In genomic region chr3R:8984602-8985074, dm6 we compare ENCODE assay signal across 4 fruit fly cellular contexts.
TF ChIP-seq lines count a peak whose summit lies in the region.

Gene CG11970 (plus strand): TSS chr3R:8984718.

- peak; percentile 3 for TF ChIP-seq CTCF in whole organism, embryonic (GFP tag; optimal IDR thresholded peaks at IDR 0.05; lab: Kevin White, UChicago)

TF ChIP-seq in whole organism, adult, 20 proteins besides CTCF, POLR2A, EP300 and RAD21:
- TF ChIP-seq ovo (GFP tag; optimal IDR thresholded peaks at IDR 0.05; lab: Kevin White, UChicago) (peak; percentile 12), Crg-1 (GFP tag; optimal IDR thresholded peaks at IDR 0.05; lab: Kevin White, UChicago) (peak; percentile 54), CG11617 (GFP tag; optimal IDR thresholded peaks at IDR 0.05; lab: Kevin White, UChicago) (peak; percentile 80), CG33017 (tag; optimal IDR thresholded peaks at IDR 0.05; lab: Kevin White, UChicago) (peak; percentile 38), CG12768 (GFP tag; optimal IDR thresholded peaks at IDR 0.05; lab: Kevin White, UChicago) (no peak), kay (GFP tag; lab: Kevin White, UChicago; ENCODE audit: borderline replicate concordance) (no peak), cic (GFP tag; optimal IDR thresholded peaks at IDR 0.05; lab: Kevin White, UChicago) (peak; percentile 0), CG7045 (GFP tag; optimal IDR thresholded peaks at IDR 0.05; lab: Kevin White, UChicago) (no peak), pad (GFP tag; optimal IDR thresholded peaks at IDR 0.05; lab: Kevin White, UChicago) (peak; percentile 38), Hr96 (GFP tag; optimal IDR thresholded peaks at IDR 0.05; lab: Kevin White, UChicago) (peak; percentile 70), toe (GFP tag; optimal IDR thresholded peaks at IDR 0.05; lab: Kevin White, UChicago) (peak; percentile 83), Mnt (GFP tag; optimal IDR thresholded peaks at IDR 0.05; lab: Kevin White, UChicago) (peak; percentile 65), bab1 (GFP tag; optimal IDR thresholded peaks at IDR 0.05; lab: Kevin White, UChicago) (peak; percentile 32), CG7101 (tag; optimal IDR thresholded peaks at IDR 0.05; lab: Kevin White, UChicago) (peak; percentile 7), CG5204 (GFP tag; optimal IDR thresholded peaks at IDR 0.05; lab: Kevin White, UChicago) (no peak), cnc (optimal IDR thresholded peaks at IDR 0.05; lab: Kevin White, UChicago) (no peak), CG1620 (GFP tag; optimal IDR thresholded peaks at IDR 0.05; lab: Kevin White, UChicago) (peak; percentile 74), CG14711 (tag; optimal IDR thresholded peaks at IDR 0.05; lab: Kevin White, UChicago) (peak; percentile 11), tj (GFP tag; optimal IDR thresholded peaks at IDR 0.05; lab: Kevin White, UChicago) (no peak), Clk (GFP tag; optimal IDR thresholded peaks at IDR 0.05; lab: Kevin White, UChicago) (peak; percentile 5)

TF ChIP-seq in whole organism, embryonic, 481 proteins besides CTCF, POLR2A, EP300 and RAD21 (continues in another document):
- no peak for TF ChIP-seq Six4 (GFP tag; optimal IDR thresholded peaks at IDR 0.05; lab: Kevin White, UChicago)
- TF ChIP-seq pan (optimal IDR thresholded peaks at IDR 0.05; lab: Kevin White, UChicago): no peak
- TF ChIP-seq pan (GFP tag; optimal IDR thresholded peaks at IDR 0.05 in 1 of 2, IDR thresholded peaks at IDR 0.05 in 1 of 2): no peak
- TF ChIP-seq peb (GFP tag; IDR thresholded peaks at IDR 0.05; lab: Robert Waterston, UW): no peak
- TF ChIP-seq D19A (tag; optimal IDR thresholded peaks at IDR 0.05; lab: Kevin White, UChicago): no peak
- TF ChIP-seq kay (GFP tag; optimal IDR thresholded peaks at IDR 0.05; lab: Kevin White, UChicago): no peak
- peak; percentile 17 for TF ChIP-seq CG10654 (GFP tag; optimal IDR thresholded peaks at IDR 0.05; lab: Kevin White, UChicago)
- TF ChIP-seq sqz (GFP tag; optimal IDR thresholded peaks at IDR 0.05; lab: Kevin White, UChicago): no peak
- TF ChIP-seq pum (GFP tag; optimal IDR thresholded peaks at IDR 0.05; lab: Kevin White, UChicago): peak; percentile 21
- TF ChIP-seq shn (GFP tag; optimal IDR thresholded peaks at IDR 0.05; lab: Kevin White, UChicago): peak; percentile 34
- TF ChIP-seq NfI (GFP tag; optimal IDR thresholded peaks at IDR 0.05; lab: Kevin White, UChicago): peak; percentile 18
- peak; percentile 17 for TF ChIP-seq Atf-2 (GFP tag; optimal IDR thresholded peaks at IDR 0.05; lab: Kevin White, UChicago)
- no peak for TF ChIP-seq CG7987 (GFP tag; optimal IDR thresholded peaks at IDR 0.05; lab: Kevin White, UChicago)
- no peak for TF ChIP-seq toy (GFP tag; IDR thresholded peaks at IDR 0.05; lab: Robert Waterston, UW)
- no peak for TF ChIP-seq ems (GFP tag; optimal IDR thresholded peaks at IDR 0.05; lab: Kevin White, UChicago)
- TF ChIP-seq CG17829 (tag; optimal IDR thresholded peaks at IDR 0.05; lab: Kevin White, UChicago): peak; percentile 26
- TF ChIP-seq CG31365 (tag; optimal IDR thresholded peaks at IDR 0.05; lab: Kevin White, UChicago): no peak
- peak; percentile 9; the same call in 1 of the 2 replicates for TF ChIP-seq lmd (GFP tag; IDR thresholded peaks at IDR 0.05; lab: Robert Waterston, UW)
- TF ChIP-seq Hsf (GFP tag; optimal IDR thresholded peaks at IDR 0.05; lab: Kevin White, UChicago): peak; percentile 34
- no peak for TF ChIP-seq B-H2 (GFP tag; optimal IDR thresholded peaks at IDR 0.05; lab: Kevin White, UChicago)
- no peak for TF ChIP-seq unpg (GFP tag; optimal IDR thresholded peaks at IDR 0.05; lab: Kevin White, UChicago)
- TF ChIP-seq hbn (GFP tag; IDR thresholded peaks at IDR 0.05; lab: Robert Waterston, UW; ENCODE audit: partially characterized antibody): peak; percentile 52
- TF ChIP-seq CG11456 (GFP tag; IDR thresholded peaks at IDR 0.05; lab: Robert Waterston, UW): no peak
- peak in 1 of 3 experiments; percentile 34 for TF ChIP-seq lola (GFP tag; optimal IDR thresholded peaks at IDR 0.05; lab: Kevin White, UChicago)
- no peak for TF ChIP-seq Oli (tag; optimal IDR thresholded peaks at IDR 0.05; lab: Kevin White, UChicago)

TF ChIP-seq in whole organism, prepupa, 60 proteins besides CTCF, POLR2A, EP300 and RAD21 (continues in another document):
- TF ChIP-seq CG6163 (GFP tag; IDR thresholded peaks at IDR 0.05; lab: Robert Waterston, UW) (no peak), topi (GFP tag; optimal IDR thresholded peaks at IDR 0.05; lab: Kevin White, UChicago) (no peak), CG6854 (GFP tag; optimal IDR thresholded peaks at IDR 0.05; lab: Kevin White, UChicago) (peak; percentile 11), CG10631 (GFP tag; optimal IDR thresholded peaks at IDR 0.05; lab: Kevin White, UChicago) (no peak), Lpt (GFP tag; optimal IDR thresholded peaks at IDR 0.05; lab: Kevin White, UChicago) (no peak), Ets96B (tag; optimal IDR thresholded peaks at IDR 0.05; lab: Kevin White, UChicago) (peak; percentile 8), pdm3 (GFP tag; optimal IDR thresholded peaks at IDR 0.05; lab: Kevin White, UChicago) (no peak), CG15336 (GFP tag; IDR thresholded peaks at IDR 0.05; lab: Robert Waterston, UW) (0 out of 2 replicates have a peak, but pooled peaks have one; percentile 22), Sox102F (GFP tag; optimal IDR thresholded peaks at IDR 0.05; lab: Kevin White, UChicago) (no peak), CG4318 (GFP tag; optimal IDR thresholded peaks at IDR 0.05; lab: Kevin White, UChicago) (no peak), Sox14 (GFP tag; optimal IDR thresholded peaks at IDR 0.05; lab: Kevin White, UChicago) (peak; percentile 32), Gug (GFP tag; IDR thresholded peaks at IDR 0.05; lab: Robert Waterston, UW) (no peak), CG8319 (GFP tag; optimal IDR thresholded peaks at IDR 0.05; lab: Kevin White, UChicago) (peak; percentile 11), esn (GFP tag; optimal IDR thresholded peaks at IDR 0.05; lab: Kevin White, UChicago) (peak; percentile 58), Sox15 (GFP tag; optimal IDR thresholded peaks at IDR 0.05; lab: Kevin White, UChicago) (peak; percentile 25), Hr39 (GFP tag; optimal IDR thresholded peaks at IDR 0.05; lab: Kevin White, UChicago) (peak; percentile 61), acj6 (GFP tag; optimal IDR thresholded peaks at IDR 0.05; lab: Kevin White, UChicago) (no peak), CG8119 (GFP tag; IDR thresholded peaks at IDR 0.05; lab: Robert Waterston, UW) (0 out of 3 replicates have a peak, but pooled peaks have one; percentile 21), cyc (GFP tag; optimal IDR thresholded peaks at IDR 0.05; lab: Kevin White, UChicago) (peak; percentile 44), Hr4 (GFP tag; optimal IDR thresholded peaks at IDR 0.05; lab: Kevin White, UChicago) (no peak), salr (GFP tag; optimal IDR thresholded peaks at IDR 0.05; lab: Kevin White, UChicago) (no peak), lz (GFP tag; optimal IDR thresholded peaks at IDR 0.05; lab: Kevin White, UChicago) (peak; percentile 39), eg (GFP tag; IDR thresholded peaks at IDR 0.05; lab: Robert Waterston, UW) (peak; percentile 53; the same call in 2 of the 3 replicates), CG6808 (GFP tag; optimal IDR thresholded peaks at IDR 0.05; lab: Kevin White, UChicago) (no peak), CG3032 (tag; optimal IDR thresholded peaks at IDR 0.05; lab: Kevin White, UChicago) (no peak), net (GFP tag; optimal IDR thresholded peaks at IDR 0.05; lab: Kevin White, UChicago) (no peak)

TF ChIP-seq in whole organism, wandering third instar larva, 38 proteins besides CTCF, POLR2A, EP300 and RAD21:
- peak; percentile 44 for TF ChIP-seq fru (GFP tag; optimal IDR thresholded peaks at IDR 0.05; lab: Kevin White, UChicago)
- TF ChIP-seq h (GFP tag; optimal IDR thresholded peaks at IDR 0.05; lab: Kevin White, UChicago): no peak
- TF ChIP-seq Hr83 (GFP tag; optimal IDR thresholded peaks at IDR 0.05; lab: Kevin White, UChicago; ENCODE audit: poor library complexity, severe bottlenecking): peak; percentile 25
- peak; percentile 62 for TF ChIP-seq CG9705 (GFP tag; optimal IDR thresholded peaks at IDR 0.05; lab: Kevin White, UChicago)
- peak; percentile 42 for TF ChIP-seq rgr (GFP tag; optimal IDR thresholded peaks at IDR 0.05; lab: Kevin White, UChicago)
- no peak for TF ChIP-seq Vsx2 (GFP tag; optimal IDR thresholded peaks at IDR 0.05; lab: Kevin White, UChicago; ENCODE audit: partially characterized antibody)
- TF ChIP-seq HLH106 (tag; optimal IDR thresholded peaks at IDR 0.05; lab: Kevin White, UChicago): peak; percentile 71
- peak; percentile 51 for TF ChIP-seq woc (GFP tag; optimal IDR thresholded peaks at IDR 0.05; lab: Kevin White, UChicago)
- peak; percentile 24 for TF ChIP-seq OdsH (GFP tag; optimal IDR thresholded peaks at IDR 0.05; lab: Kevin White, UChicago)
- TF ChIP-seq ey (GFP tag; optimal IDR thresholded peaks at IDR 0.05; lab: Kevin White, UChicago): peak; percentile 37
- TF ChIP-seq Jra (GFP tag; optimal IDR thresholded peaks at IDR 0.05; lab: Kevin White, UChicago): peak; percentile 31
- TF ChIP-seq Sp1 (GFP tag; optimal IDR thresholded peaks at IDR 0.05; lab: Kevin White, UChicago): peak; percentile 42
- TF ChIP-seq Hnf4 (GFP tag; optimal IDR thresholded peaks at IDR 0.05; lab: Kevin White, UChicago): no peak
- no peak for TF ChIP-seq Rel (GFP tag; optimal IDR thresholded peaks at IDR 0.05; lab: Kevin White, UChicago)
- peak; percentile 15 for TF ChIP-seq Rel (tag; optimal IDR thresholded peaks at IDR 0.05; lab: Kevin White, UChicago)
- peak; percentile 26 for TF ChIP-seq psq (GFP tag; optimal IDR thresholded peaks at IDR 0.05; lab: Kevin White, UChicago)
- no peak for TF ChIP-seq Hr78 (GFP tag; optimal IDR thresholded peaks at IDR 0.05; lab: Kevin White, UChicago)
- TF ChIP-seq Myc (optimal IDR thresholded peaks at IDR 0.05; lab: Kevin White, UChicago): peak; percentile 23
- TF ChIP-seq foxo (GFP tag; optimal IDR thresholded peaks at IDR 0.05; lab: Kevin White, UChicago): peak in 1 of 2 experiments; percentile 48
